Fruit fly (Drosophila melanogaster) whole organism, embryonic: ENCODE results near the gene Rpp30.

Experiments
- Ada2b ChIP-seq: fragments of 200-800 bp; sonication (Bioruptor generic); IDR thresholded peaks from 2 replicates; pipeline ENCODE4 v1.3.6; 2022; ENCODE audit warnings: missing biosample characterization, missing genetic modification characterization
- Adf1 ChIP-seq: fragments of 200-800 bp; sonication (Bioruptor generic); IDR thresholded peaks from 2 replicates; pipeline ENCODE4 v1.3.6; 2022; ENCODE audit warnings: missing biosample characterization, missing genetic modification characterization
- BEAF-32 ChIP-seq: fragments of 200-800 bp; sonication (Bioruptor generic); optimal IDR thresholded peaks from 3 replicates; lab custom pipeline; 2017; ENCODE audit warnings: missing biosample characterization, missing genetic modification characterization, mild to moderate bottlenecking, moderate library complexity, missing genetic modification reagents
- Blimp-1 ChIP-seq: fragments of 200-800 bp; sonication (Bioruptor generic); optimal IDR thresholded peaks from 3 replicates; lab custom pipeline; 2018; ENCODE audit warnings: missing biosample characterization, missing genetic modification characterization, mild to moderate bottlenecking, moderate library complexity, missing genetic modification reagents
- CG10366 ChIP-seq: fragments of 200-800 bp; sonication (Bioruptor generic); IDR thresholded peaks from 2 replicates; pipeline ENCODE4 v1.3.6; 2022; ENCODE audit warnings: missing biosample characterization, missing genetic modification characterization
- CG10462 ChIP-seq: fragments of 200-800 bp; sonication (Bioruptor generic); optimal IDR thresholded peaks from 2 replicates; lab custom pipeline; 2016; ENCODE audit warnings: missing biosample characterization, missing genetic modification characterization
- CG12659 ChIP-seq: fragments of 200-800 bp; sonication (Bioruptor generic); optimal IDR thresholded peaks from 3 replicates; lab custom pipeline; 2017; ENCODE audit warnings: mild to moderate bottlenecking, missing biosample characterization, missing genetic modification reagents, missing genetic modification characterization
- CG12769 ChIP-seq: fragments of 200-800 bp; sonication (Bioruptor generic); optimal IDR thresholded peaks from 2 replicates; lab custom pipeline; 2019; ENCODE audit warnings: missing biosample characterization, mild to moderate bottlenecking, missing genetic modification characterization, moderate library complexity
- CG15601 ChIP-seq: fragments of 200-800 bp; sonication (Bioruptor generic); optimal IDR thresholded peaks from 3 replicates; lab custom pipeline; 2019; ENCODE audit warnings: missing biosample characterization, mild to moderate bottlenecking, missing genetic modification characterization, moderate library complexity
- CG1832 ChIP-seq: fragments of 200-800 bp; sonication (Bioruptor generic); optimal IDR thresholded peaks from 2 replicates; lab custom pipeline; 2017; ENCODE audit warnings: missing biosample characterization, mild to moderate bottlenecking, missing genetic modification characterization, inconsistent platforms
- CG18599 ChIP-seq: fragments of 200-800 bp; sonication (Bioruptor generic); optimal IDR thresholded peaks from 3 replicates; lab custom pipeline; 2017; ENCODE audit warnings: missing biosample characterization, missing genetic modification characterization, mild to moderate bottlenecking, moderate library complexity, missing genetic modification reagents
- CG18764 ChIP-seq: fragments of 200-800 bp; sonication (Bioruptor generic); optimal IDR thresholded peaks from 3 replicates; lab custom pipeline; 2016; ENCODE audit warnings: missing biosample characterization, missing genetic modification characterization
- CG31224 ChIP-seq: fragments of 200-800 bp; sonication (Bioruptor generic); IDR thresholded peaks from 2 replicates; pipeline ENCODE4 v1.3.6; 2022; ENCODE audit warnings: missing biosample characterization, missing genetic modification characterization
- CG3995 ChIP-seq: fragments of 200-800 bp; sonication (Bioruptor generic); optimal IDR thresholded peaks from 3 replicates; lab custom pipeline; 2016; ENCODE audit warnings: missing biosample characterization, missing genetic modification characterization
- CG6765 ChIP-seq: fragments of 200-800 bp; sonication (Bioruptor generic); optimal IDR thresholded peaks from 3 replicates; lab custom pipeline; 2017; ENCODE audit warnings: missing biosample characterization, mild to moderate bottlenecking, missing genetic modification characterization
- CG7556 ChIP-seq: fragments of 200-800 bp; sonication (Bioruptor generic); optimal IDR thresholded peaks from 2 replicates; lab custom pipeline; 2017; ENCODE audit warnings: missing biosample characterization, mild to moderate bottlenecking, missing genetic modification characterization
- CG7786 ChIP-seq: fragments of 200-800 bp; sonication (Bioruptor generic); optimal IDR thresholded peaks from 2 replicates; lab custom pipeline; 2016; ENCODE audit warnings: missing biosample characterization, missing genetic modification characterization
- CG9437 ChIP-seq: fragments of 200-800 bp; sonication (Bioruptor generic); optimal IDR thresholded peaks from 2 replicates; lab custom pipeline; 2018; ENCODE audit warnings: missing biosample characterization, mild to moderate bottlenecking, missing genetic modification characterization
- Chrac-16 ChIP-seq: fragments of 200-800 bp; sonication (Bioruptor generic); optimal IDR thresholded peaks from 3 replicates; lab custom pipeline; 2016; ENCODE audit warnings: missing biosample characterization, missing genetic modification characterization
- Dref ChIP-seq: fragments of 200-800 bp; sonication (Bioruptor generic); IDR thresholded peaks from 2 replicates; pipeline ENCODE4 v1.3.6; 2022; ENCODE audit warnings: missing biosample characterization, missing genetic modification characterization
- Gug ChIP-seq: fragments of 200-800 bp; sonication (Bioruptor generic); IDR thresholded peaks from 4 replicates; pipeline ENCODE4 v1.3.6; 2022; ENCODE audit warnings: missing biosample characterization, missing genetic modification characterization
- Hr3 ChIP-seq: fragments of 200-800 bp; sonication (Bioruptor generic); optimal IDR thresholded peaks from 3 replicates; lab custom pipeline; 2016; ENCODE audit warnings: missing biosample characterization, missing genetic modification characterization
- Hr51 ChIP-seq, 2 experiments: fragments of 200-800 bp; sonication (Bioruptor generic); optimal IDR thresholded peaks; 2 replicates in 1 of 2; 3 replicates in 1 of 2; lab custom pipeline; 2016 to 2018; ENCODE audit warnings: missing biosample characterization in 2 of 2, missing genetic modification characterization in 2 of 2, mild to moderate bottlenecking in 1 of 2, moderate library complexity in 1 of 2
- Lhr ChIP-seq: fragments of 200-800 bp; sonication (Bioruptor generic); optimal IDR thresholded peaks from 3 replicates; lab custom pipeline; 2017; ENCODE audit warnings: mild to moderate bottlenecking, missing biosample characterization, missing genetic modification reagents, missing genetic modification characterization
- Mes4 ChIP-seq: fragments of 200-800 bp; sonication (Bioruptor generic); optimal IDR thresholded peaks from 2 replicates; lab custom pipeline; 2016; ENCODE audit warnings: missing biosample characterization, missing genetic modification characterization
- NC2β ChIP-seq: fragments of 200-800 bp; sonication (Bioruptor generic); optimal IDR thresholded peaks from 2 replicates; lab custom pipeline; 2016; ENCODE audit warnings: missing biosample characterization, missing genetic modification characterization
- Nf-YC ChIP-seq: fragments of 200-800 bp; optimal IDR thresholded peaks from 3 replicates; lab custom pipeline; 2019; ENCODE audit warnings: missing biosample characterization, mild to moderate bottlenecking, missing genetic modification characterization, moderate library complexity
- Pdp1 ChIP-seq, 2 experiments: fragments of 200-800 bp; sonication (Bioruptor generic); optimal IDR thresholded peaks; 3 replicates each; lab custom pipeline; 2016; ENCODE audit warnings: missing biosample characterization in 2 of 2, missing genetic modification characterization in 2 of 2, mild to moderate bottlenecking in 1 of 2, moderate library complexity in 1 of 2
- Rfx ChIP-seq: fragments of 200-800 bp; sonication (Bioruptor generic); IDR thresholded peaks from 2 replicates; pipeline ENCODE4 v1.3.6; 2022; ENCODE audit warnings: missing biosample characterization, missing genetic modification characterization
- Sry-δ ChIP-seq: fragments of 200-800 bp; sonication (Bioruptor generic); optimal IDR thresholded peaks from 2 replicates; lab custom pipeline; 2016; ENCODE audit warnings: missing biosample characterization, missing genetic modification characterization
- abd-A ChIP-seq: fragments of 200-800 bp; sonication (Bioruptor generic); optimal IDR thresholded peaks from 3 replicates; lab custom pipeline; 2019; ENCODE audit warnings: missing biosample characterization, mild to moderate bottlenecking, missing genetic modification characterization, moderate library complexity
- amos ChIP-seq: fragments of 200-800 bp; sonication (Bioruptor generic); IDR thresholded peaks from 2 replicates; pipeline ENCODE4 v1.3.6; 2022; ENCODE audit warnings: missing biosample characterization, missing genetic modification characterization; ENCODE audit not compliant: partially characterized antibody
- aop ChIP-seq: fragments of 200-800 bp; sonication (Bioruptor generic); IDR thresholded peaks from 2 replicates; pipeline ENCODE4 v1.3.6; 2022; ENCODE audit warnings: missing biosample characterization, missing genetic modification characterization
- btn ChIP-seq: fragments of 200-800 bp; sonication (Bioruptor generic); optimal IDR thresholded peaks from 2 replicates; lab custom pipeline; 2016; ENCODE audit warnings: missing biosample characterization, missing genetic modification characterization
- cas ChIP-seq: fragments of 200-800 bp; sonication (Bioruptor generic); IDR thresholded peaks from 2 replicates; pipeline ENCODE4 v1.3.6; 2022; ENCODE audit warnings: missing biosample characterization, missing genetic modification characterization
- chif ChIP-seq, 2 experiments: fragments of 200-800 bp; sonication (Bioruptor generic); optimal IDR thresholded peaks; 3 replicates each; lab custom pipeline; 2016; ENCODE audit warnings: missing biosample characterization in 2 of 2, missing genetic modification characterization in 2 of 2
- ci ChIP-seq: fragments of 200-800 bp; sonication (Bioruptor generic); IDR thresholded peaks from 3 replicates; pipeline ENCODE4 v1.3.6; 2022; ENCODE audit warnings: missing biosample characterization, missing genetic modification characterization
- croc ChIP-seq: fragments of 200-800 bp; sonication (Bioruptor generic); conservative IDR thresholded peaks from 3 replicates; pipeline ENCODE4 v1.3.6; 2022; ENCODE audit warnings: missing biosample characterization, missing genetic modification characterization
- eve ChIP-seq, 2 experiments: fragments of >200 bp; optimal IDR thresholded peaks; 2 replicates each; lab custom pipeline; 2017; ENCODE audit warnings: missing biosample characterization in 2 of 2, missing genetic modification characterization in 2 of 2
- exex ChIP-seq: fragments of 200-800 bp; sonication (Bioruptor generic); optimal IDR thresholded peaks from 4 replicates; lab custom pipeline; 2018; ENCODE audit warnings: missing biosample characterization, mild to moderate bottlenecking, missing genetic modification characterization, moderate library complexity
- grau ChIP-seq: fragments of 200-800 bp; optimal IDR thresholded peaks from 3 replicates; lab custom pipeline; 2019; ENCODE audit warnings: missing biosample characterization, mild to moderate bottlenecking, missing genetic modification characterization, moderate library complexity
- jumu ChIP-seq: fragments of 200-800 bp; sonication (Bioruptor generic); optimal IDR thresholded peaks from 3 replicates; lab custom pipeline; 2016; ENCODE audit warnings: missing biosample characterization, missing genetic modification characterization
- klu ChIP-seq: fragments of 200-800 bp; sonication (Bioruptor generic); IDR thresholded peaks from 2 replicates; pipeline ENCODE4 v1.3.6; 2022; ENCODE audit warnings: missing biosample characterization, missing genetic modification characterization
- knrl ChIP-seq: fragments of 200-800 bp; sonication (Bioruptor generic); IDR thresholded peaks from 3 replicates; pipeline ENCODE4 v1.3.6; 2022; ENCODE audit warnings: missing biosample characterization, missing genetic modification characterization; ENCODE audit not compliant: partially characterized antibody
- maf-S ChIP-seq: fragments of 200-800 bp; sonication (Bioruptor generic); optimal IDR thresholded peaks from 2 replicates; lab custom pipeline; 2016; ENCODE audit warnings: missing biosample characterization, missing genetic modification characterization
- otp ChIP-seq: fragments of 200-800 bp; sonication (Bioruptor generic); IDR thresholded peaks from 3 replicates; pipeline ENCODE4, ENCODE4 v1.3.6; 2022; ENCODE audit warnings: missing biosample characterization, missing genetic modification characterization
- pho ChIP-seq: fragments of 200-800 bp; sonication (Bioruptor generic); optimal IDR thresholded peaks from 2 replicates; lab custom pipeline; 2016; ENCODE audit warnings: missing biosample characterization, missing genetic modification characterization
- ro ChIP-seq: fragments of 200-800 bp; sonication (Bioruptor generic); IDR thresholded peaks from 2 replicates; pipeline ENCODE4 v1.3.6; 2022; ENCODE audit warnings: missing biosample characterization, missing genetic modification characterization

The Rpp30 gene

DNA sequence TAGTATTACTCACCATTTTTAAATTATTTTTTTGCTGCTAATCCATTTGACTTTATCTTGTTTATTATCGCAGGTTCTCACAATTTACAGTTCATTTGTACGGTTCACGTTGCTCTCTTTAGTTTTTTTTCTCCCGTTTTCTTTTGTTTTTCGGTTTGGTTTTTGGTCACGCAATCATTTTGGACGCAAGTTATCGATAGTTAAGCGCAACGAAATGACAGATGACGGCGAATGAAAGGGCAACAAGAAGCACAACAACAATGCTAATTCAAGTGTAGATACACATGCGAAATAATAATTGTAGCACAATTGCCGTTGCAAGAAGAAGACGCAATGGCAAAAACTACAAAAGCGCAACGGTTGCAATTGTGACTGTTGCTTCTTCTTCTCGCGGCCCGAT, 3.6 kb downstream of the Rpp30 start:
- TF ChIP-seq Dref (GFP tag; lab: Robert Waterston, UW), result peak; percentile 37
- peak in 1 of 2 experiments; percentile 21 for TF ChIP-seq eve (GFP tag; optimal IDR thresholded peaks at IDR 0.05; lab: Kevin White, UChicago)
- TF ChIP-seq Adf1, result no peak
- 0 out of 3 replicates have a peak, but pooled peaks have one; percentile 6 for TF ChIP-seq knrl (GFP tag; lab: Robert Waterston, UW)
- no peak for TF ChIP-seq CG6765
- peak; percentile 28 for TF ChIP-seq CG9437 (GFP tag; lab: Kevin White, UChicago)
- TF ChIP-seq CG3995 (GFP tag; lab: Kevin White, UChicago), result peak; percentile 92
- peak; percentile 10 for TF ChIP-seq Sry-δ
- TF ChIP-seq CG10462 (GFP tag; lab: Kevin White, UChicago), result no peak
- peak; percentile 50 for TF ChIP-seq BEAF-32
- TF ChIP-seq Pdp1 (GFP tag; optimal IDR thresholded peaks at IDR 0.05; lab: Kevin White, UChicago), result peak in 1 of 2 experiments; percentile 85
- peak; percentile 8 for TF ChIP-seq CG12659 (GFP tag; lab: Kevin White, UChicago)

DNA sequence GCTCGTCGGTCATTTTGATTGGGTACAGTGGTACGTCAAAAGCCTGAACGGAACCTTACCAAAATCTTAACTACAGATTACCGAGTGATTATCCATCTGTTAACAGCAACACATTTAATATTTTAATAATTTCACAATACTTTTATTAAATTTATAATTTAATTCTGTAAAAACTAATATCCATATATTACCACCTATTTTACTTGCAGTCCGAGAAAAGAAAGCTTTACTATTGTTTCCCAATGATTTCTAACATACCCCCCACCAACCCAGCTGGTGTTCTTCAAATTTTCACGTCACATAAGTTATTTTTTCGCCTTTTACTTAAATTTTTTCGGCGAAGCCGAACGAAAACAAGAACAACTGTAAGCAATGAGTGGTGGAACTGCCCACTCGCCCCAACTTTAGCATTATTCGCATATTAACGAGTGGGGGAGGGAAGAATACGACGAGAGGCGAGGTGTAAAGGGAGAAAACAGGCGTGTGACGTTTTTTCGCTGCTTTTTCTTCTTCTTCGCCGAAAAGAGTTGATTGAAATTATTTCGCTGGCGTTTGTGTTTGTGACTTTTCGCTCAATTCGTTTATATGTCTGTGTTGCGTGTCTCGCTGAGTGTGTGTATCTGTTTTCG, 4.2 kb downstream of the Rpp30 start:
- TF ChIP-seq CG15601 (tag; lab: Kevin White, UChicago) (no peak), Lhr (no peak), Ada2b (GFP tag; lab: Robert Waterston, UW) (peak; percentile 33; the same call in 1 of the 2 replicates), CG31224 (0 out of 2 replicates have a peak, but pooled peaks have one; percentile 10), NC2β (GFP tag; lab: Kevin White, UChicago) (no peak), grau (tag; lab: Kevin White, UChicago) (peak; percentile 94), cas (no peak), Rfx (peak; percentile 75), CG1832 (GFP tag; lab: Kevin White, UChicago) (no peak), Pdp1 (GFP tag; optimal IDR thresholded peaks at IDR 0.05; lab: Kevin White, UChicago) (no peak), jumu (GFP tag; lab: Kevin White, UChicago) (no peak), CG12769 (tag; lab: Kevin White, UChicago) (peak; percentile 77), Nf-YC (peak; percentile 49), croc (GFP tag; lab: Robert Waterston, UW) (no peak), CG10366 (GFP tag; lab: Robert Waterston, UW) (peak; percentile 26; the same call in 1 of the 2 replicates), CG6765 (peak; percentile 60), exex (tag; lab: Kevin White, UChicago) (peak; percentile 44), pho (peak; percentile 5), Hr3 (GFP tag; lab: Kevin White, UChicago) (peak; percentile 33), aop (GFP tag; lab: Robert Waterston, UW) (no peak), Mes4 (GFP tag; lab: Kevin White, UChicago) (no peak), ci (GFP tag; lab: Robert Waterston, UW) (no peak), klu (GFP tag; lab: Robert Waterston, UW) (peak; percentile 42), Sry-δ (no peak), otp (GFP tag; lab: Robert Waterston, UW) (no peak), maf-S (GFP tag; lab: Kevin White, UChicago) (no peak), chif (GFP tag; optimal IDR thresholded peaks at IDR 0.05; lab: Kevin White, UChicago) (no peak), Blimp-1 (GFP tag; lab: Kevin White, UChicago) (peak; percentile 43), CG7556 (peak; percentile 77), amos (GFP tag; lab: Robert Waterston, UW) (peak; percentile 14; the same call in 1 of the 2 replicates), CG7786 (GFP tag; lab: Kevin White, UChicago) (peak; percentile 39), Chrac-16 (GFP tag; lab: Kevin White, UChicago) (peak; percentile 36), CG10462 (GFP tag; lab: Kevin White, UChicago) (no peak), btn (no peak), CG18599 (GFP tag; lab: Kevin White, UChicago) (peak; percentile 89), Gug (GFP tag; lab: Robert Waterston, UW) (peak; percentile 8; the same call in 2 of the 4 replicates), ro (GFP tag; lab: Robert Waterston, UW) (no peak), CG18764 (GFP tag; lab: Kevin White, UChicago) (no peak), Hr51 (GFP tag; optimal IDR thresholded peaks at IDR 0.05; lab: Kevin White, UChicago) (peak; percentile 40 to 58), abd-A (tag; lab: Kevin White, UChicago) (peak; percentile 74)
